Worm (Caenorhabditis elegans) whole organism, young adult: Measurements from ENCODE around the gene gei-13.

Experiments
- efl-1 ChIP-seq: fragments of 150-350 bp; optimal IDR thresholded peaks from 2 replicates; lab custom pipeline; 2014; ENCODE audit warnings: missing biosample characterization, missing genetic modification reagents, missing genetic modification characterization
- hlh-26 ChIP-seq: fragments of 200-800 bp; sonication (Bioruptor generic); conservative IDR thresholded peaks from 2 replicates; pipeline ENCODE4 v1.3.6; 2022; ENCODE audit warnings: missing genetic modification reagents, missing genetic modification characterization, missing compliant biosample characterization
- nfya-2 ChIP-seq: fragments of 200-800 bp; sonication (Bioruptor generic); IDR thresholded peaks from 2 replicates; pipeline ENCODE4 v1.3.6; 2022; ENCODE audit warnings: missing genetic modification reagents, missing genetic modification characterization, missing compliant biosample characterization
- ztf-25 ChIP-seq: fragments of 200-800 bp; sonication (Bioruptor generic); IDR thresholded peaks from 2 replicates; pipeline ENCODE4 v1.3.6; 2022; ENCODE audit warnings: missing genetic modification reagents, missing genetic modification characterization, missing compliant biosample characterization
- ztf-26 ChIP-seq: sonication (generic microtip); optimal IDR thresholded peaks from 2 replicates; lab custom pipeline; 2017; ENCODE audit warnings: missing genetic modification characterization, missing compliant biosample characterization

ce11 chrIII:9616426-9616825, 20.5 kb downstream of the gei-13 start, which contains the start of gene hcp-3:
- TF ChIP-seq ztf-26 (tag; lab: Kevin White, UChicago) (no peak), ztf-25 (GFP tag; lab: Robert Waterston, UW) (no peak), hlh-26 (no peak), nfya-2 (no peak), efl-1 (GFP tag; lab: Kevin White, UChicago) (peak; percentile 2)
